Worm (Caenorhabditis elegans): Measurements from ENCODE around the gene C07A9.12.

C07A9.12 gene

ce11 chrIII:9765465-9765900, 38.1 kb upstream of the C07A9.12 start:
- TF ChIP-seq F13H6.1 (tag; optimal IDR thresholded peaks at IDR 0.05) (peak; percentile 99), nhr-6 (tag; optimal IDR thresholded peaks at IDR 0.05) (peak; percentile 94), gmeb-1 (tag; optimal IDR thresholded peaks at IDR 0.05) (peak; percentile 93), nhr-21 (tag; optimal IDR thresholded peaks at IDR 0.05) (peak; percentile 98), nhr-25 (tag; optimal IDR thresholded peaks at IDR 0.05) (peak; percentile 98), alr-1 (tag; optimal IDR thresholded peaks at IDR 0.05) (no peak), ztf-4 (tag; optimal IDR thresholded peaks at IDR 0.05) (peak; percentile 99), blmp-1 (tag; optimal IDR thresholded peaks at IDR 0.05; ENCODE audit: insufficient read depth) (peak; percentile 83), mbf-1 (tag; optimal IDR thresholded peaks at IDR 0.05) (no peak), mdl-1 (tag; optimal IDR thresholded peaks at IDR 0.05) (peak; percentile 97 to 99), elt-3 (tag; optimal IDR thresholded peaks at IDR 0.05) (no peak), sma-9 (GFP tag; optimal IDR thresholded peaks at IDR 0.05) (peak; percentile 98), sma-9 (tag; optimal IDR thresholded peaks at IDR 0.05) (no peak), ztf-11 (tag; optimal IDR thresholded peaks at IDR 0.05) (no peak), ZK546.5 (tag; optimal IDR thresholded peaks at IDR 0.05) (peak; percentile 91), ceh-82 (tag; optimal IDR thresholded peaks at IDR 0.05) (peak; percentile 86), nhr-11 (tag; optimal IDR thresholded peaks at IDR 0.05) (no peak), aly-2 (tag; optimal IDR thresholded peaks at IDR 0.05) (no peak), unc-55 (GFP tag; optimal IDR thresholded peaks at IDR 0.05) (peak; percentile 96), C34F6.9 (tag; optimal IDR thresholded peaks at IDR 0.05) (peak; percentile 100), R02D3.7 (tag; optimal IDR thresholded peaks at IDR 0.05) (peak; percentile 59), nhr-23 (tag; optimal IDR thresholded peaks at IDR 0.05) (no peak), fos-1 (tag; optimal IDR thresholded peaks at IDR 0.05) (peak; percentile 96), lin-39 (tag; optimal IDR thresholded peaks at IDR 0.05) (no peak), elt-1 (tag; optimal IDR thresholded peaks at IDR 0.05) (peak; percentile 57), snpc-4 (tag; optimal IDR thresholded peaks at IDR 0.05) (peak; percentile 86), zag-1 (tag; optimal IDR thresholded peaks at IDR 0.05) (peak; percentile 94), nhr-10 (tag; optimal IDR thresholded peaks at IDR 0.05) (peak; percentile 90), nhr-77 (tag; optimal IDR thresholded peaks at IDR 0.05) (peak; percentile 47), nhr-12 (tag; optimal IDR thresholded peaks at IDR 0.05) (peak; percentile 61), sem-4 (tag; optimal IDR thresholded peaks at IDR 0.05) (peak; percentile 98), sma-3 (GFP tag; optimal IDR thresholded peaks at IDR 0.05) (peak; percentile 100), nhr-237 (tag; optimal IDR thresholded peaks at IDR 0.05) (peak; percentile 71), nhr-129 (tag; optimal IDR thresholded peaks at IDR 0.05) (peak; percentile 98), skn-1 (tag; optimal IDR thresholded peaks at IDR 0.05) (peak; percentile 41), unc-62 (GFP tag; optimal IDR thresholded peaks at IDR 0.05) (peak; percentile 83), ama-1 (optimal IDR thresholded peaks at IDR 0.05) (peak; percentile 95), egl-27 (tag; optimal IDR thresholded peaks at IDR 0.05) (peak; percentile 96), crh-2 (tag; optimal IDR thresholded peaks at IDR 0.05) (peak; percentile 99), peb-1 (tag; optimal IDR thresholded peaks at IDR 0.05) (peak; percentile 21), lsy-2 (tag; optimal IDR thresholded peaks at IDR 0.05) (peak; percentile 99 to 100), ceh-16 (tag; optimal IDR thresholded peaks at IDR 0.05) (peak; percentile 99), lin-11 (tag; optimal IDR thresholded peaks at IDR 0.05) (peak; percentile 98), mab-5 (tag; optimal IDR thresholded peaks at IDR 0.05) (peak; percentile 77), unc-39 (tag; optimal IDR thresholded peaks at IDR 0.05) (peak; percentile 35), Y55F3AM.14 (GFP tag; optimal IDR thresholded peaks at IDR 0.05) (peak; percentile 99), dmd-4 (tag; optimal IDR thresholded peaks at IDR 0.05) (no peak), lin-13 (GFP tag; optimal IDR thresholded peaks at IDR 0.05) (peak; percentile 97), ztf-1 (GFP tag; conservative IDR thresholded peaks at IDR 0.05) (0 out of 2 replicates have a peak, but pooled peaks have one; percentile 45)
